Worm (Caenorhabditis elegans): ENCODE data around the gene F26G1.1.

Gene F26G1.1

ce11 chrII:4800524-4800923, 9.1 kb downstream of the F26G1.1 start:
- TF ChIP-seq nfya-1 (tag; optimal IDR thresholded peaks at IDR 0.05) (no peak), ztf-16 (tag; optimal IDR thresholded peaks at IDR 0.05) (no peak), ceh-34 (tag; optimal IDR thresholded peaks at IDR 0.05) (no peak), zip-5 (tag; optimal IDR thresholded peaks at IDR 0.05) (no peak), pqm-1 (tag; optimal IDR thresholded peaks at IDR 0.05) (no peak), pha-4 (tag; optimal IDR thresholded peaks at IDR 0.05) (no peak), hlh-15 (tag; optimal IDR thresholded peaks at IDR 0.05) (no peak), ahr-1 (tag; optimal IDR thresholded peaks at IDR 0.05) (no peak), T23F11.4 (GFP tag; optimal IDR thresholded peaks at IDR 0.05) (no peak), nhr-232 (tag; optimal IDR thresholded peaks at IDR 0.05) (no peak), sox-4 (tag; optimal IDR thresholded peaks at IDR 0.05) (no peak), dve-1 (tag; optimal IDR thresholded peaks at IDR 0.05) (no peak)

- TF ChIP-seq dve-1 (tag; optimal IDR thresholded peaks at IDR 0.05), result no peak
- no peak for TF ChIP-seq pag-3 (tag; optimal IDR thresholded peaks at IDR 0.05; ENCODE audit: borderline replicate concordance)
- TF ChIP-seq elt-2 (tag; optimal IDR thresholded peaks at IDR 0.05), result peak; percentile 80
- no peak for TF ChIP-seq hlh-8 (tag; optimal IDR thresholded peaks at IDR 0.05)
- no peak for TF ChIP-seq tbx-7 (tag; optimal IDR thresholded peaks at IDR 0.05)
- no peak for TF ChIP-seq pha-4 (tag; optimal IDR thresholded peaks at IDR 0.05)
- no peak for TF ChIP-seq ahr-1 (tag; optimal IDR thresholded peaks at IDR 0.05)
Observed at ce11 chrII:4802917-4803316, 11.5 kb downstream of the F26G1.1 start.

- no peak for TF ChIP-seq pqm-1 (tag; optimal IDR thresholded peaks at IDR 0.05)
- TF ChIP-seq ceh-45 (GFP tag; IDR thresholded peaks at IDR 0.05), result no peak
- TF ChIP-seq ceh-24 (tag; optimal IDR thresholded peaks at IDR 0.05), result no peak
- no peak for TF ChIP-seq elt-4 (tag; optimal IDR thresholded peaks at IDR 0.05)
- TF ChIP-seq sox-2 (GFP tag; IDR thresholded peaks at IDR 0.05), result no peak
- TF ChIP-seq rnt-1 (tag; optimal IDR thresholded peaks at IDR 0.05), result peak; percentile 52
- peak; percentile 61 for TF ChIP-seq unc-55 (GFP tag; optimal IDR thresholded peaks at IDR 0.05)
- no peak for TF ChIP-seq ceh-2 (tag; optimal IDR thresholded peaks at IDR 0.05)
Observed at ce11 chrII:4805799-4806198, 14.4 kb downstream of the F26G1.1 start.

ce11 chrII:4806261-4806660, 14.8 kb downstream of the F26G1.1 start:
- TF ChIP-seq nhr-11 (tag; optimal IDR thresholded peaks at IDR 0.05) (no peak), ceh-48 (tag; optimal IDR thresholded peaks at IDR 0.05) (no peak), pax-1 (tag; optimal IDR thresholded peaks at IDR 0.05) (no peak), npax-4 (tag; optimal IDR thresholded peaks at IDR 0.05) (no peak)

DNA sequence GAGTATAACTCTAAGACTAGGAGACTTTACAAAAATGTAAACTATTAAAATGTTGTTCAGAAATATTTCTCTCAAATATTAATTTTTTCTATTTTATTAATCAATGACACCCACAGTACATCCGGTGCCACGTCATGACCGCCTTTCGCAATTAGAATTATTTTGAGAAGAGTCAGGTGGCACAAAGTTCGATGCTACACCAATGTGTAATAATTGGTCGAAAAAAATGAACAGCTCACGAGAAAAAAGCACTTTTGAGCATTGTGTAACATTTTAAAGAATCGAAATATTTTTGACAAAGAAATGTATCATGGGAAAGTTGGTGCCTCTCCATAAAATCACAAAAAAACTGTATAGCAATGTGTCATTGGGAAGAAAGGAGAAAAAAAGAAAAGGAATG, 15.3 kb downstream of the F26G1.1 start:
- no peak for TF ChIP-seq ttx-3 (tag; optimal IDR thresholded peaks at IDR 0.05)
- TF ChIP-seq nfya-1 (tag; optimal IDR thresholded peaks at IDR 0.05), result no peak
- no peak for TF ChIP-seq rnt-1 (tag; optimal IDR thresholded peaks at IDR 0.05)
- no peak for TF ChIP-seq pax-1 (tag; optimal IDR thresholded peaks at IDR 0.05)
- no peak for TF ChIP-seq ceh-31 (tag; optimal IDR thresholded peaks at IDR 0.05)
- TF ChIP-seq sox-4 (tag; optimal IDR thresholded peaks at IDR 0.05), result no peak
- TF ChIP-seq unc-86 (tag; optimal IDR thresholded peaks at IDR 0.05), result no peak
- no peak for TF ChIP-seq gmeb-2 (tag; optimal IDR thresholded peaks at IDR 0.05)
- no peak for TF ChIP-seq npax-4 (tag; optimal IDR thresholded peaks at IDR 0.05)
- no peak for TF ChIP-seq eyg-1 (tag; optimal IDR thresholded peaks at IDR 0.05)
- no peak for TF ChIP-seq tbx-7 (tag; optimal IDR thresholded peaks at IDR 0.05)
- no peak for TF ChIP-seq ahr-1 (tag; optimal IDR thresholded peaks at IDR 0.05)
- no peak for TF ChIP-seq unc-3 (GFP tag; conservative IDR thresholded peaks at IDR 0.05)
- TF ChIP-seq unc-3 (tag; optimal IDR thresholded peaks at IDR 0.05), result no peak
- no peak for TF ChIP-seq ets-4 (tag; optimal IDR thresholded peaks at IDR 0.05)
- TF ChIP-seq C08G9.2 (tag; optimal IDR thresholded peaks at IDR 0.05), result no peak
- TF ChIP-seq pha-2 (tag; optimal IDR thresholded peaks at IDR 0.05), result no peak
- TF ChIP-seq zip-5 (tag; optimal IDR thresholded peaks at IDR 0.05), result no peak
